Worm (Caenorhabditis elegans) whole organism, mixed stage, embryonic: Measurements from ENCODE around the gene T13G4.1.

Experiments used
- ceh-39 ChIP-seq: fragments of 150-350 bp; optimal IDR thresholded peaks from 2 replicates; lab custom pipeline; 2014; ENCODE audit warnings: missing biosample characterization, missing genetic modification characterization
- flh-1 ChIP-seq: fragments of 200-800 bp; sonication (Bioruptor generic); optimal IDR thresholded peaks from 2 replicates; lab custom pipeline; 2018; ENCODE audit warnings: mild to moderate bottlenecking, missing genetic modification characterization, moderate library complexity, missing compliant biosample characterization
- lin-13 ChIP-seq: fragments of 150-350 bp; optimal IDR thresholded peaks from 2 replicates; lab custom pipeline; 2014; ENCODE audit warnings: missing biosample characterization, missing genetic modification characterization
- lsy-2 ChIP-seq: fragments of 150-350 bp; optimal IDR thresholded peaks from 2 replicates; lab custom pipeline; 2014; ENCODE audit warnings: missing biosample characterization, missing genetic modification characterization
- mep-1 ChIP-seq: fragments of 150-350 bp; optimal IDR thresholded peaks from 2 replicates; lab custom pipeline; 2017; ENCODE audit warnings: missing biosample characterization, missing genetic modification reagents, missing genetic modification characterization, inconsistent platforms
- mls-2 ChIP-seq: sonication (generic microtip); optimal IDR thresholded peaks from 2 replicates; lab custom pipeline; 2016; ENCODE audit warnings: mild to moderate bottlenecking, missing genetic modification characterization, moderate library complexity, missing compliant biosample characterization
- nhr-237 ChIP-seq: fragments of 150-350 bp; optimal IDR thresholded peaks from 2 replicates; lab custom pipeline; 2014; ENCODE audit warnings: missing biosample characterization, missing genetic modification characterization
- nhr-76 ChIP-seq: sonication (generic microtip); optimal IDR thresholded peaks from 2 replicates; lab custom pipeline; 2017; ENCODE audit warnings: missing biosample characterization, missing genetic modification characterization
- pha-4 ChIP-seq: fragments of 150-350 bp; optimal IDR thresholded peaks from 2 replicates; lab custom pipeline; 2018; ENCODE audit warnings: missing biosample characterization, missing genetic modification reagents, missing genetic modification characterization
- snpc-4 ChIP-seq: fragments of 150-350 bp; optimal IDR thresholded peaks from 2 replicates; lab custom pipeline; 2014; ENCODE audit warnings: missing biosample characterization, missing genetic modification characterization
- unc-39 ChIP-seq: fragments of 150-350 bp; optimal IDR thresholded peaks from 2 replicates; lab custom pipeline; 2014; ENCODE audit warnings: missing biosample characterization, missing genetic modification characterization
- unc-62 ChIP-seq: fragments of 150-350 bp; optimal IDR thresholded peaks from 2 replicates; lab custom pipeline; 2014; ENCODE audit warnings: missing biosample characterization, missing genetic modification reagents, missing genetic modification characterization
- ztf-11 ChIP-seq: fragments of 150-350 bp; optimal IDR thresholded peaks from 2 replicates; lab custom pipeline; 2014; ENCODE audit warnings: missing biosample characterization, missing genetic modification characterization

DNA sequence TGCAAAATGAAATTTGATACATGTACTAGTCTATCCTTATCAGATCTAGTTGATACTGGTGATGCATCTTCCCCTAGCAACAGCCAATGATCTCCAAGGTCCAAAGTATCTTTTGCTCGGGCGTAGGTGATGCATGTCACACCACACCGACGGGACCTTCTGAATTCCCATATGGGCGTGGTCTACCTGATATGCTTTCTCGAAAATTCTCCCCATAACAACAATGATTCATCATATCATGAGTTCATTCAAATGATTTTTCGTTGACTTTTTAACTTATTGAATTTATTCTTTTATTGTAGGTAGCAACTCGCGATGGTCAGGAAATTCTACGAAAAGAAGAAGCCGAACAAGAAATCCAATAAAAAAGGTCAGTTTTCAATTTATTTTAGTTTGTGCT, 16.1 kb downstream of the T13G4.1 start, which contains the start of gene C46H3.1:
- no peak for TF ChIP-seq nhr-237
- no peak for TF ChIP-seq snpc-4 (tag; lab: Kevin White, UChicago)
- no peak for TF ChIP-seq ceh-39 (tag; lab: Kevin White, UChicago)
- TF ChIP-seq unc-62 (GFP tag; lab: Kevin White, UChicago), result no peak
- no peak for TF ChIP-seq mls-2 (tag; lab: Kevin White, UChicago)
- TF ChIP-seq unc-39 (tag; lab: Kevin White, UChicago), result no peak
- no peak for TF ChIP-seq ztf-11 (tag; lab: Kevin White, UChicago)
- no peak for TF ChIP-seq mep-1 (tag; lab: Kevin White, UChicago)
- TF ChIP-seq flh-1 (GFP tag; lab: Kevin White, UChicago), result no peak
- no peak for TF ChIP-seq lin-13 (tag; lab: Kevin White, UChicago)
- no peak for TF ChIP-seq lsy-2 (tag; lab: Kevin White, UChicago)
- TF ChIP-seq nhr-76 (tag; lab: Kevin White, UChicago), result no peak
- TF ChIP-seq pha-4, result no peak
